Fruit fly (Drosophila melanogaster) whole organism, embryonic: ENCODE measurements around the gene Mst57Db.

Experiments
- Atf3 ChIP-seq: fragments of 200-800 bp; sonication (Bioruptor generic); optimal IDR thresholded peaks from 3 replicates; lab custom pipeline; 2016; ENCODE audit warnings: missing biosample characterization, missing genetic modification characterization
- BtbVII ChIP-seq: fragments of 200-800 bp; sonication (Bioruptor generic); optimal IDR thresholded peaks from 3 replicates; lab custom pipeline; 2017; ENCODE audit warnings: missing biosample characterization, mild to moderate bottlenecking, missing genetic modification characterization
- CG10543 ChIP-seq: fragments of 200-800 bp; sonication (Bioruptor generic); optimal IDR thresholded peaks from 3 replicates; lab custom pipeline; 2017; ENCODE audit warnings: missing biosample characterization, mild to moderate bottlenecking, missing genetic modification characterization, moderate library complexity
- CG11093 ChIP-seq: fragments of 200-800 bp; sonication (Bioruptor generic); IDR thresholded peaks from 3 replicates; pipeline ENCODE4 v1.3.6; 2022; ENCODE audit warnings: missing biosample characterization, missing genetic modification characterization
- CG12942 ChIP-seq: fragments of 200-800 bp; sonication (Bioruptor generic); optimal IDR thresholded peaks from 3 replicates; lab custom pipeline; 2016; ENCODE audit warnings: missing biosample characterization, missing genetic modification characterization
- CG14441 ChIP-seq: fragments of 200-800 bp; sonication (Bioruptor generic); IDR thresholded peaks from 2 replicates; pipeline ENCODE4 v1.3.6; 2022; ENCODE audit warnings: missing biosample characterization, missing genetic modification characterization
- CG1647 ChIP-seq: fragments of 200-800 bp; sonication (Bioruptor generic); optimal IDR thresholded peaks from 3 replicates; lab custom pipeline; 2016; ENCODE audit warnings: missing biosample characterization, missing genetic modification characterization
- CG1832 ChIP-seq: fragments of 200-800 bp; sonication (Bioruptor generic); optimal IDR thresholded peaks from 2 replicates; lab custom pipeline; 2017; ENCODE audit warnings: missing biosample characterization, mild to moderate bottlenecking, missing genetic modification characterization, inconsistent platforms
- CG2678 ChIP-seq: fragments of 200-800 bp; sonication (Bioruptor generic); optimal IDR thresholded peaks from 3 replicates; lab custom pipeline; 2019; ENCODE audit warnings: missing biosample characterization, mild to moderate bottlenecking, missing genetic modification characterization, moderate library complexity
- CG2875 ChIP-seq: fragments of 200-800 bp; sonication (Bioruptor generic); optimal IDR thresholded peaks from 2 replicates; lab custom pipeline; 2017; ENCODE audit warnings: missing biosample characterization, mild to moderate bottlenecking, missing genetic modification characterization, missing genetic modification reagents
- CG33213 ChIP-seq: fragments of 200-800 bp; sonication (Bioruptor generic); optimal IDR thresholded peaks from 3 replicates; lab custom pipeline; 2016; ENCODE audit warnings: missing biosample characterization, missing genetic modification characterization
- CG3838 ChIP-seq: fragments of 200-800 bp; sonication (Bioruptor generic); optimal IDR thresholded peaks from 3 replicates; lab custom pipeline; 2016; ENCODE audit warnings: missing biosample characterization, missing genetic modification characterization
- CG4404 ChIP-seq: fragments of 200-800 bp; sonication (Bioruptor generic); IDR thresholded peaks from 2 replicates; pipeline ENCODE4 v1.3.6; 2022; ENCODE audit warnings: missing biosample characterization, missing genetic modification characterization
- CG5180 ChIP-seq: fragments of 200-800 bp; sonication (Bioruptor generic); optimal IDR thresholded peaks from 3 replicates; lab custom pipeline; 2017; ENCODE audit warnings: missing biosample characterization, missing genetic modification characterization, mild to moderate bottlenecking, moderate library complexity, missing genetic modification reagents
- CG8388 ChIP-seq: fragments of 200-800 bp; sonication (Bioruptor generic); optimal IDR thresholded peaks from 2 replicates; lab custom pipeline; 2019; ENCODE audit warnings: missing biosample characterization, mild to moderate bottlenecking, missing genetic modification characterization, moderate library complexity
- CG9727 ChIP-seq: fragments of 200-800 bp; sonication (Bioruptor generic); optimal IDR thresholded peaks from 3 replicates; lab custom pipeline; 2017; ENCODE audit warnings: missing biosample characterization, mild to moderate bottlenecking, missing genetic modification characterization
- CG9817 ChIP-seq: fragments of 200-800 bp; sonication (Bioruptor generic); optimal IDR thresholded peaks from 2 replicates; lab custom pipeline; 2018; ENCODE audit warnings: missing biosample characterization, mild to moderate bottlenecking, missing genetic modification characterization, moderate library complexity
- D19A ChIP-seq: fragments of 200-800 bp; optimal IDR thresholded peaks from 3 replicates; lab custom pipeline; 2019; ENCODE audit warnings: missing biosample characterization, mild to moderate bottlenecking, missing genetic modification characterization, moderate library complexity
- E2f1 ChIP-seq: fragments of 200-800 bp; sonication (Bioruptor generic); IDR thresholded peaks from 2 replicates; pipeline ENCODE4 v1.3.6; 2022; ENCODE audit warnings: missing biosample characterization, missing genetic modification characterization
- E2f2 ChIP-seq: fragments of 200-800 bp; sonication (Bioruptor generic); IDR thresholded peaks from 2 replicates; pipeline ENCODE4 v1.3.6; 2022; ENCODE audit warnings: missing biosample characterization, missing genetic modification characterization
- Lhr ChIP-seq: fragments of 200-800 bp; sonication (Bioruptor generic); optimal IDR thresholded peaks from 3 replicates; lab custom pipeline; 2017; ENCODE audit warnings: mild to moderate bottlenecking, missing biosample characterization, missing genetic modification reagents, missing genetic modification characterization
- MBD-R2 ChIP-seq: fragments of 200-800 bp; sonication (Bioruptor generic); IDR thresholded peaks from 2 replicates; pipeline ENCODE4 v1.3.6; 2022; ENCODE audit warnings: missing biosample characterization, missing genetic modification characterization
- MESR4 ChIP-seq: fragments of 200-800 bp; sonication (Bioruptor generic); optimal IDR thresholded peaks from 2 replicates; lab custom pipeline; 2018; ENCODE audit warnings: missing biosample characterization, mild to moderate bottlenecking, missing genetic modification characterization, moderate library complexity
- Mes4 ChIP-seq: fragments of 200-800 bp; sonication (Bioruptor generic); optimal IDR thresholded peaks from 2 replicates; lab custom pipeline; 2016; ENCODE audit warnings: missing biosample characterization, missing genetic modification characterization
- NC2β ChIP-seq: fragments of 200-800 bp; sonication (Bioruptor generic); optimal IDR thresholded peaks from 2 replicates; lab custom pipeline; 2016; ENCODE audit warnings: missing biosample characterization, missing genetic modification characterization
- Nf-YB ChIP-seq: fragments of 200-800 bp; sonication (Bioruptor generic); optimal IDR thresholded peaks from 3 replicates; lab custom pipeline; 2019; ENCODE audit warnings: missing biosample characterization, mild to moderate bottlenecking, missing genetic modification characterization, moderate library complexity
- PHDP ChIP-seq: fragments of 200-800 bp; sonication (Bioruptor generic); optimal IDR thresholded peaks from 3 replicates; lab custom pipeline; 2018; ENCODE audit warnings: missing biosample characterization, mild to moderate bottlenecking, missing genetic modification characterization, moderate library complexity
- Ssrp ChIP-seq: fragments of 200-800 bp; sonication (Bioruptor generic); optimal IDR thresholded peaks from 2 replicates; lab custom pipeline; 2018; ENCODE audit warnings: missing biosample characterization, mild to moderate bottlenecking, missing genetic modification characterization, moderate library complexity
- TFAM ChIP-seq: fragments of 200-800 bp; sonication (Bioruptor generic); optimal IDR thresholded peaks from 2 replicates; lab custom pipeline; 2017; ENCODE audit warnings: missing biosample characterization, missing genetic modification characterization, inconsistent platforms
- Vsx1 ChIP-seq: fragments of 200-800 bp; sonication (Bioruptor generic); optimal IDR thresholded peaks from 2 replicates; lab custom pipeline; 2017; ENCODE audit warnings: missing biosample characterization, mild to moderate bottlenecking, missing genetic modification characterization, missing genetic modification reagents
- br ChIP-seq: fragments of >200 bp; optimal IDR thresholded peaks from 2 replicates; lab custom pipeline; 2017
- btn ChIP-seq: fragments of 200-800 bp; sonication (Bioruptor generic); optimal IDR thresholded peaks from 2 replicates; lab custom pipeline; 2016; ENCODE audit warnings: missing biosample characterization, missing genetic modification characterization
- croc ChIP-seq: fragments of 200-800 bp; sonication (Bioruptor generic); conservative IDR thresholded peaks from 3 replicates; pipeline ENCODE4 v1.3.6; 2022; ENCODE audit warnings: missing biosample characterization, missing genetic modification characterization
- esg ChIP-seq: fragments of 200-800 bp; sonication (Bioruptor generic); conservative IDR thresholded peaks from 2 replicates; pipeline ENCODE4 v1.3.6; 2022; ENCODE audit warnings: missing biosample characterization, missing genetic modification characterization
- fu2 ChIP-seq: fragments of 200-800 bp; sonication (Bioruptor generic); optimal IDR thresholded peaks from 2 replicates; lab custom pipeline; 2016; ENCODE audit warnings: missing biosample characterization, missing genetic modification characterization
- gem ChIP-seq: fragments of 200-800 bp; sonication (Bioruptor generic); optimal IDR thresholded peaks from 2 replicates; lab custom pipeline; 2019; ENCODE audit warnings: missing biosample characterization, mild to moderate bottlenecking, missing genetic modification characterization, moderate library complexity
- grn ChIP-seq: fragments of 200-800 bp; sonication (Bioruptor generic); optimal IDR thresholded peaks from 3 replicates; lab custom pipeline; 2017; ENCODE audit warnings: missing biosample characterization, missing genetic modification characterization
- gro ChIP-seq: fragments of 200-800 bp; sonication (Bioruptor generic); optimal IDR thresholded peaks from 2 replicates; lab custom pipeline; 2016; ENCODE audit warnings: missing biosample characterization, missing genetic modification characterization
- hbn ChIP-seq: fragments of 200-800 bp; sonication (Bioruptor generic); IDR thresholded peaks from 2 replicates; pipeline ENCODE4 v1.3.6; 2022; ENCODE audit warnings: missing biosample characterization, missing genetic modification characterization; ENCODE audit not compliant: partially characterized antibody
- hth ChIP-seq: fragments of >200 bp; optimal IDR thresholded peaks from 2 replicates; lab custom pipeline; 2017; ENCODE audit warnings: inconsistent platforms
- lbe ChIP-seq: fragments of 200-800 bp; sonication (Bioruptor generic); optimal IDR thresholded peaks from 2 replicates; lab custom pipeline; 2016; ENCODE audit warnings: missing biosample characterization, mild to moderate bottlenecking, missing genetic modification characterization
- lmd ChIP-seq: fragments of 200-800 bp; sonication (Bioruptor generic); IDR thresholded peaks from 2 replicates; pipeline ENCODE4 v1.3.6; 2022; ENCODE audit warnings: missing biosample characterization, missing genetic modification characterization
- nerfin-1 ChIP-seq: fragments of 200-800 bp; sonication (Bioruptor generic); optimal IDR thresholded peaks from 3 replicates; lab custom pipeline; 2019; ENCODE audit warnings: missing biosample characterization, mild to moderate bottlenecking, missing genetic modification characterization, moderate library complexity
- nmo ChIP-seq: fragments of 200-800 bp; sonication (Bioruptor generic); optimal IDR thresholded peaks from 2 replicates; lab custom pipeline; 2018; ENCODE audit warnings: missing biosample characterization, mild to moderate bottlenecking, missing genetic modification characterization, moderate library complexity
- org-1 ChIP-seq: fragments of 200-800 bp; sonication (Bioruptor generic); optimal IDR thresholded peaks from 2 replicates; lab custom pipeline; 2017; ENCODE audit warnings: missing biosample characterization, missing genetic modification characterization
- prd ChIP-seq, 3 experiments: fragments of >200 bp in 2 of 3; fragments of 200-800 bp in 1 of 3; sonication (Bioruptor generic) in 1 of 3; optimal IDR thresholded peaks in 2 of 3; IDR thresholded peaks in 1 of 3; 2 replicates in 2 of 3; 3 replicates in 1 of 3; pipeline versions ENCODE4 v1.3.6 to Lab custom; 2017 to 2022; ENCODE audit warnings: missing biosample characterization in 1 of 3, missing genetic modification characterization in 1 of 3
- stc ChIP-seq: fragments of 200-800 bp; sonication (Bioruptor generic); IDR thresholded peaks from 2 replicates; pipeline ENCODE4 v1.3.6; 2022; ENCODE audit warnings: missing biosample characterization, missing genetic modification characterization
- tup ChIP-seq: fragments of 200-800 bp; sonication (Bioruptor generic); optimal IDR thresholded peaks from 2 replicates; lab custom pipeline; 2016; ENCODE audit warnings: missing biosample characterization, mild to moderate bottlenecking, missing genetic modification characterization, moderate library complexity
- vvl ChIP-seq: fragments of 200-800 bp; sonication (Bioruptor generic); IDR thresholded peaks from 2 replicates; pipeline ENCODE4 v1.3.6; 2022; ENCODE audit warnings: missing biosample characterization, missing genetic modification characterization
- zf30C ChIP-seq: fragments of 200-800 bp; sonication (Bioruptor generic); optimal IDR thresholded peaks from 3 replicates; lab custom pipeline; 2018; ENCODE audit warnings: missing biosample characterization, mild to moderate bottlenecking, missing genetic modification characterization

Mst57Db gene

dm6 chr3R:25879324-25879766 is 48.6 kb upstream of the Mst57Db start (continued):
- TF ChIP-seq PHDP (tag; lab: Kevin White, UChicago) (peak; percentile 84), BtbVII (no peak), CG14441 (GFP tag; lab: Robert Waterston, UW) (peak; percentile 80), org-1 (GFP tag; lab: Kevin White, UChicago) (peak; percentile 32), Mes4 (peak; percentile 38), zf30C (peak; percentile 56), E2f1 (GFP tag; lab: Robert Waterston, UW) (peak; percentile 80), CG33213 (GFP tag; lab: Kevin White, UChicago) (peak; percentile 40), CG11093 (peak; percentile 60; the same call in 2 of the 3 replicates), D19A (peak; percentile 77), CG5180 (GFP tag; lab: Kevin White, UChicago) (peak; percentile 50), CG12942 (GFP tag; lab: Kevin White, UChicago) (peak; percentile 64), MESR4 (GFP tag; lab: Kevin White, UChicago) (peak; percentile 18), gro (GFP tag; lab: Kevin White, UChicago) (peak; percentile 34), CG9817 (peak; percentile 68), CG4404 (no peak), CG2875 (GFP tag; lab: Kevin White, UChicago) (peak; percentile 44), CG1647 (GFP tag; lab: Kevin White, UChicago) (peak; percentile 53), NC2β (GFP tag; lab: Kevin White, UChicago) (peak; percentile 70), CG9727 (peak; percentile 71), Lhr (GFP tag; lab: Kevin White, UChicago) (peak; percentile 40), Nf-YB (GFP tag; lab: Kevin White, UChicago) (peak; percentile 57), stc (GFP tag; lab: Robert Waterston, UW) (no peak; the same call in none of the 2 replicates), CG3838 (GFP tag; lab: Kevin White, UChicago) (peak; percentile 10), CG1832 (GFP tag; lab: Kevin White, UChicago) (no peak), Vsx1 (no peak), grn (GFP tag; lab: Kevin White, UChicago) (peak; percentile 18), fu2 (GFP tag; lab: Kevin White, UChicago) (peak; percentile 48), TFAM (GFP tag; lab: Kevin White, UChicago) (peak; percentile 15), btn (GFP tag; lab: Kevin White, UChicago) (peak; percentile 50), hth (no peak), esg (GFP tag; lab: Robert Waterston, UW) (peak; percentile 66), tup (GFP tag; lab: Kevin White, UChicago) (peak; percentile 39), CG8388 (peak; percentile 77), croc (peak; percentile 68; the same call in 2 of the 3 replicates), prd (optimal IDR thresholded peaks at IDR 0.05; lab: Kevin White, UChicago) (no peak), prd (GFP tag; IDR thresholded peaks at IDR 0.05; lab: Robert Waterston, UW) (peak; percentile 83), Ssrp (peak; percentile 81), E2f2 (GFP tag; lab: Robert Waterston, UW) (peak; percentile 58; the same call in 1 of the 2 replicates), vvl (GFP tag; lab: Robert Waterston, UW) (peak; percentile 91), br (lab: Kevin White, UChicago) (no peak), lbe (GFP tag; lab: Kevin White, UChicago) (no peak), hbn (GFP tag; lab: Robert Waterston, UW) (no peak), nerfin-1 (tag; lab: Kevin White, UChicago) (peak; percentile 72), Atf3 (GFP tag; lab: Kevin White, UChicago) (peak; percentile 48), CG10543 (GFP tag; lab: Kevin White, UChicago) (no peak), lmd (GFP tag; lab: Robert Waterston, UW) (no peak; the same call in 1 of the 2 replicates), gem (peak; percentile 85), nmo (GFP tag; lab: Kevin White, UChicago) (peak; percentile 88), CG2678 (tag; lab: Kevin White, UChicago) (peak; percentile 90), MBD-R2 (GFP tag; lab: Robert Waterston, UW) (no peak; the same call in 1 of the 2 replicates)
